Worm (Caenorhabditis elegans): Measurements from ENCODE around the gene Y97E10C.1.

Y97E10C.1 gene

DNA sequence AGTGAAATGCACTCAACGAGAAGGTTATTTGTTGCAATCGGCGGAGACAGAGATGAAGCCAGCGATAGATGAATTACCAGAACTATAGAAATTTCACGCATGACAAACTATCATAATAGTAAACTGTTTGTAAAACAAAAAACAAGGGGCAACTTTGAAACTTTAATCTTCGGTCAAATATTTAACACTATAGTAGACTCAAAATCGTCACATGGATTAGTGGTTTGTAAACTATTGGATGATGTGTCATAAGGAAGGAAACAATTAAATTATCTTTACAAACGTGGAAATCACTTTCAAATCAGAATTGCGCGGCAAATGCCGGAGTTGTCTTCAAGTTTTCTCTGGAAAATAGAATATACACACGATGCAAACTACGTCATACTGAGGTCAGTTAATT is 11.1 kb upstream of the Y97E10C.1 start, which contains the start of gene ZK105.5:
ZK105.5 (minus strand) TSS at position 101 of the 400 bp plus-strand sequence.
- TF ChIP-seq aly-2 (tag; optimal IDR thresholded peaks at IDR 0.05) (no peak), sea-2 (GFP tag; optimal IDR thresholded peaks at IDR 0.05) (no peak), elt-2 (tag; optimal IDR thresholded peaks at IDR 0.05) (no peak), lsy-12 (tag; optimal IDR thresholded peaks at IDR 0.05) (no peak), mml-1 (tag; optimal IDR thresholded peaks at IDR 0.05) (no peak), nhr-237 (tag; optimal IDR thresholded peaks at IDR 0.05) (no peak)

DNA sequence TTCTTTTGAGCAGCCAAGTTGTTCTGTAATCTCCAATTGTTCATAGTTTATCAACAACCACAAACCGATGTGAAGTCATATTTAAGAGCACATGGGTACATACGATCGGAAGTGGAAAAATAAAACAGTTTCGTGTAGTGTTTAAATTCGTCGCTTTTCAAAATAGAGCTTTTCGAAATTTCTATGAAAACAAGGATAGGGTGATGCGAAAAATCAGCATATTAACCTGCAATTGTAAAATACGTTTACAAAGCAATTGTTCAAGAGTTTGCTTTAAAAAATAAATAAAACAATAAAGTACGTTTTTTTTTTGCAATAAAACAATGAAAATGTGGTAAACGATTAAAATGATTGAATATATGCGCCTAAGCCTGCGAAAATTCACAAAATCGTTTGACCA is 6.7 kb upstream of the Y97E10C.1 start, which contains the start of gene ZK105.14:
ZK105.14 (minus strand) TSS at position 101 of the 400 bp plus-strand sequence.
- TF ChIP-seq unc-62 (GFP tag; optimal IDR thresholded peaks at IDR 0.05) (no peak), R02D3.7 (tag; optimal IDR thresholded peaks at IDR 0.05) (no peak)

- TF ChIP-seq lsy-12 (tag; optimal IDR thresholded peaks at IDR 0.05) (no peak), mml-1 (tag; optimal IDR thresholded peaks at IDR 0.05) (no peak), elt-1 (tag; optimal IDR thresholded peaks at IDR 0.05) (no peak), ceh-9 (tag; optimal IDR thresholded peaks at IDR 0.05) (no peak), eor-1 (tag; optimal IDR thresholded peaks at IDR 0.05) (no peak), elt-3 (tag; optimal IDR thresholded peaks at IDR 0.05) (no peak), ceh-82 (tag; optimal IDR thresholded peaks at IDR 0.05) (no peak), sea-2 (GFP tag; optimal IDR thresholded peaks at IDR 0.05) (no peak)
Observed at ce11 chrV:7723967-7724544, 4.6 kb upstream of the Y97E10C.1 start, which contains the start of the genes ZK105.6 and ZK105.8. TSS of gene ZK105.6 (minus strand) at chrV:7724067. TSS of gene ZK105.8 (plus strand) at chrV:7724494.

ce11 chrV:7726202-7726601 is 2.5 kb upstream of the Y97E10C.1 start:
- TF ChIP-seq nhr-43 (tag; optimal IDR thresholded peaks at IDR 0.05; ENCODE audit: poor library complexity, severe bottlenecking) (no peak), egl-5 (tag; optimal IDR thresholded peaks at IDR 0.05) (no peak), daf-12 (tag; optimal IDR thresholded peaks at IDR 0.05) (no peak), mdl-1 (tag; optimal IDR thresholded peaks at IDR 0.05) (no peak), elt-3 (tag; optimal IDR thresholded peaks at IDR 0.05) (no peak)

DNA sequence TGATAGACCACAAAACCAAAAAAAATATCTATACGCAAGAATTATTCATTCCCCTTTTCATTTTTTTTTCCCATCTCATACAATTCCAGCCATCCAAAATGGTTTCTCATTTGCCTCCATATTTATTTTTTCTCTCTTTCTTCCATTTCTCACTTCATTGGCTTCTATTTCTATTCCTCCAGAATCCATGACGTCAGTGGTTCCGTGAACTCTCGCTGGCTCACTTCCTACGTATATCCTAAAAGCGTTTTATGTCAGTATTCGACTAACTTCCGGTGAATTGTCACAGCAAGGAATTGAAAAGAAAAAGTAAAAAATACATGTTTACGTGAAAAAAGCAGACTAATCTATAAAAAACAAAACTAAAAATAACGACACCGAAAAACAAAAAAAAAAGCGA is 1.8 kb upstream of the Y97E10C.1 start:
- TF ChIP-seq mml-1 (tag; optimal IDR thresholded peaks at IDR 0.05) (no peak), nhr-23 (tag; optimal IDR thresholded peaks at IDR 0.05) (no peak), elt-3 (tag; optimal IDR thresholded peaks at IDR 0.05) (no peak), nhr-76 (tag; optimal IDR thresholded peaks at IDR 0.05) (no peak), nfya-1 (tag; optimal IDR thresholded peaks at IDR 0.05; ENCODE audit: insufficient read depth) (peak; percentile 18), nhr-25 (tag; optimal IDR thresholded peaks at IDR 0.05) (no peak)

ce11 chrV:7728003-7728678 is 538 bp upstream of the Y97E10C.1 start:
- TF ChIP-seq lin-15B (tag; optimal IDR thresholded peaks at IDR 0.05) (peak; percentile 56), elt-2 (tag; optimal IDR thresholded peaks at IDR 0.05) (peak; percentile 57), nhr-25 (tag; optimal IDR thresholded peaks at IDR 0.05) (peak; percentile 69), ceh-82 (tag; optimal IDR thresholded peaks at IDR 0.05) (peak; percentile 55), lin-39 (tag; optimal IDR thresholded peaks at IDR 0.05) (peak; percentile 72), sea-2 (GFP tag; optimal IDR thresholded peaks at IDR 0.05) (peak; percentile 16), nhr-11 (tag; optimal IDR thresholded peaks at IDR 0.05) (peak; percentile 46), daf-12 (tag; optimal IDR thresholded peaks at IDR 0.05) (no peak), jun-1 (tag; optimal IDR thresholded peaks at IDR 0.05) (peak; percentile 67), ceh-28 (tag; optimal IDR thresholded peaks at IDR 0.05) (peak; percentile 76), ama-1 (optimal IDR thresholded peaks at IDR 0.05) (no peak), lsy-12 (tag; optimal IDR thresholded peaks at IDR 0.05) (peak; percentile 50), skn-1 (tag; optimal IDR thresholded peaks at IDR 0.05) (peak; percentile 20), zag-1 (tag; optimal IDR thresholded peaks at IDR 0.05) (peak; percentile 39), ztf-11 (tag; optimal IDR thresholded peaks at IDR 0.05) (no peak), egl-5 (tag; optimal IDR thresholded peaks at IDR 0.05) (peak; percentile 41), nfya-1 (tag; optimal IDR thresholded peaks at IDR 0.05; ENCODE audit: insufficient read depth) (peak; percentile 89), nhr-237 (tag; optimal IDR thresholded peaks at IDR 0.05) (no peak), tbx-2 (tag; optimal IDR thresholded peaks at IDR 0.05) (peak; percentile 91), pha-4 (tag; optimal IDR thresholded peaks at IDR 0.05) (peak; percentile 26), R02D3.7 (tag; optimal IDR thresholded peaks at IDR 0.05) (peak; percentile 5), hmg-11 (tag; optimal IDR thresholded peaks at IDR 0.05) (peak; percentile 80), mdl-1 (tag; optimal IDR thresholded peaks at IDR 0.05) (peak; percentile 38), snpc-4 (tag; optimal IDR thresholded peaks at IDR 0.05) (no peak), nhr-43 (tag; optimal IDR thresholded peaks at IDR 0.05; ENCODE audit: poor library complexity, severe bottlenecking) (no peak), nhr-23 (tag; optimal IDR thresholded peaks at IDR 0.05) (peak; percentile 53), pqm-1 (tag; optimal IDR thresholded peaks at IDR 0.05) (peak; percentile 18), fkh-10 (GFP tag; optimal IDR thresholded peaks at IDR 0.05) (peak; percentile 72)
